Fruit fly (Drosophila melanogaster): ENCODE measurements around the gene CG6154.

- TF ChIP-seq CG8478 (optimal IDR thresholded peaks at IDR 0.05): no peak
- no peak for TF ChIP-seq CTCF (optimal IDR thresholded peaks at IDR 0.05)
Observed at dm6 chr3R:26258384-26258819, 4.1 kb upstream of the CG6154 start.

Measured in S2 (cell line).